Fruit fly (Drosophila melanogaster) whole organism, wandering third instar larva: Measurements from ENCODE around the gene Rpn10.

Experiments
- Dif ChIP-seq: fragments of 200-275, 200-300 bp; sonication (Bioruptor generic); optimal IDR thresholded peaks from 2 replicates; lab custom pipeline; 2018; ENCODE audit warnings: missing biosample characterization, missing genetic modification characterization; ENCODE audit not compliant: partially characterized antibody
- Hnf4 ChIP-seq: fragments of 200-800 bp; sonication (Bioruptor generic); optimal IDR thresholded peaks from 2 replicates; lab custom pipeline; 2016; ENCODE audit warnings: missing biosample characterization, mild to moderate bottlenecking, missing genetic modification characterization
- OdsH ChIP-seq: fragments of 200-800 bp; sonication (Bioruptor generic); optimal IDR thresholded peaks from 2 replicates; lab custom pipeline; 2016; ENCODE audit warnings: missing biosample characterization, mild to moderate bottlenecking, missing genetic modification characterization
- Rel ChIP-seq, 2 experiments: fragments of 200-800 bp; sonication (Bioruptor generic) in 1 of 2; optimal IDR thresholded peaks; 2 replicates in 1 of 2; 3 replicates in 1 of 2; lab custom pipeline; 2016 to 2019; ENCODE audit warnings: mild to moderate bottlenecking in 2 of 2, missing biosample characterization in 2 of 2, missing genetic modification characterization in 2 of 2, moderate library complexity in 1 of 2
- dmrt93B ChIP-seq: fragments of 200-800 bp; sonication (Bioruptor generic); optimal IDR thresholded peaks from 2 replicates; lab custom pipeline; 2018; ENCODE audit warnings: missing biosample characterization, mild to moderate bottlenecking, missing genetic modification characterization
- dsf ChIP-seq: sonication (Bioruptor generic); optimal IDR thresholded peaks from 2 replicates; lab custom pipeline; 2016; ENCODE audit warnings: missing biosample characterization, missing genetic modification characterization, borderline replicate concordance
- fru ChIP-seq: fragments of 200-800 bp; sonication (Bioruptor generic); optimal IDR thresholded peaks from 3 replicates; lab custom pipeline; 2016; ENCODE audit warnings: missing biosample characterization, mild to moderate bottlenecking, missing genetic modification characterization
- h ChIP-seq: fragments of 200-800 bp; sonication (Bioruptor generic); optimal IDR thresholded peaks from 3 replicates; lab custom pipeline; 2016; ENCODE audit warnings: missing biosample characterization, mild to moderate bottlenecking, missing genetic modification characterization
- pan ChIP-seq: fragments of >200 bp; optimal IDR thresholded peaks from 2 replicates; lab custom pipeline; 2017
- psq ChIP-seq: fragments of 200-800 bp; sonication (Bioruptor generic); optimal IDR thresholded peaks from 3 replicates; lab custom pipeline; 2017; ENCODE audit warnings: missing biosample characterization, mild to moderate bottlenecking, missing genetic modification characterization, moderate library complexity
- rgr ChIP-seq: fragments of 200-800 bp; sonication (Bioruptor generic); optimal IDR thresholded peaks from 3 replicates; lab custom pipeline; 2016; ENCODE audit warnings: missing biosample characterization, mild to moderate bottlenecking, missing genetic modification characterization
- woc ChIP-seq: sonication (Bioruptor generic); optimal IDR thresholded peaks from 2 replicates; lab custom pipeline; 2016; ENCODE audit warnings: missing biosample characterization, mild to moderate bottlenecking, missing genetic modification characterization

The Rpn10 gene

DNA sequence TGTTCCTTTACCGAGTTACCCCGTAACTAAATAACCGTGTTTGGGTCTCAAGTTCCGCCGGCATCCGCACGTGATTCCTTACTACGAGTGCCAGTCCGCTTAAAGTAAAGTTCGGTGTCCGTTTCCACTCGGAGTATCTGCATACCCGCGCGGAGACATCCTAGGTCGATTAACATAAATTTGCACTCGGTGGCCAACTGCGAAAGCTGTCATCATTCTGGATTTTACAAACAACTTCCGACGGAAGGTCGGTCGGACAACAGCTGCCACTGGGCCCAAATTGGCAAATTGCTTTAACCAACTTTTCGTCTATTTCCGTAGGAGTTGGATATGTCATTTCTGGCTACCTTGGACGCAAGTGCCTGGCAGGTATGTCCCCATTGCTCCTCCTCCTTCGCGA, 49.7 kb downstream of the Rpn10 start, which contains the start of gene TfAP-2:
TSS of gene TfAP-2 (plus strand) at position 301 of the 400 bp plus-strand sequence.
- TF ChIP-seq OdsH (GFP tag; lab: Kevin White, UChicago) = no peak
- TF ChIP-seq psq = no peak
- TF ChIP-seq pan (lab: Kevin White, UChicago) = no peak
- no peak for TF ChIP-seq Rel (GFP tag; optimal IDR thresholded peaks at IDR 0.05; lab: Kevin White, UChicago)
- no peak for TF ChIP-seq Rel (tag; optimal IDR thresholded peaks at IDR 0.05; lab: Kevin White, UChicago)
- no peak for TF ChIP-seq Dif (GFP tag; lab: Kevin White, UChicago)
- TF ChIP-seq dsf (GFP tag; lab: Kevin White, UChicago) = no peak
- TF ChIP-seq dmrt93B (GFP tag; lab: Kevin White, UChicago) = no peak
- no peak for TF ChIP-seq h (GFP tag; lab: Kevin White, UChicago)
- TF ChIP-seq rgr (GFP tag; lab: Kevin White, UChicago) = no peak
- no peak for TF ChIP-seq woc (GFP tag; lab: Kevin White, UChicago)
- TF ChIP-seq fru (GFP tag; lab: Kevin White, UChicago) = no peak
- no peak for TF ChIP-seq Hnf4 (GFP tag; lab: Kevin White, UChicago)
